Fruit fly (Drosophila melanogaster) whole organism, embryonic: ENCODE measurements around the gene rho-5.
A peak's percentile ranks its signal among the peaks of the same experiment; 100 is the strongest.

ENCODE experiments used
- ATbp ChIP-seq: fragments of 200-800 bp; sonication (Bioruptor generic); optimal IDR thresholded peaks from 2 replicates; lab custom pipeline; 2017; ENCODE audit warnings: missing biosample characterization, mild to moderate bottlenecking, missing genetic modification characterization, missing genetic modification reagents
- BEAF-32 ChIP-seq: fragments of 200-800 bp; sonication (Bioruptor generic); optimal IDR thresholded peaks from 3 replicates; lab custom pipeline; 2017; ENCODE audit warnings: missing biosample characterization, missing genetic modification characterization, mild to moderate bottlenecking, moderate library complexity, missing genetic modification reagents
- Bgb ChIP-seq: fragments of 200-800 bp; sonication (Bioruptor generic); IDR thresholded peaks from 2 replicates; pipeline ENCODE4 v1.3.6; 2022; ENCODE audit warnings: missing biosample characterization, missing genetic modification characterization; ENCODE audit not compliant: partially characterized antibody
- BtbVII ChIP-seq: fragments of 200-800 bp; sonication (Bioruptor generic); optimal IDR thresholded peaks from 3 replicates; lab custom pipeline; 2017; ENCODE audit warnings: missing biosample characterization, mild to moderate bottlenecking, missing genetic modification characterization
- CG10209 ChIP-seq: fragments of 200-800 bp; sonication (Bioruptor generic); optimal IDR thresholded peaks from 3 replicates; lab custom pipeline; 2017; ENCODE audit warnings: missing biosample characterization, mild to moderate bottlenecking, missing genetic modification characterization, missing genetic modification reagents
- CG11093 ChIP-seq: fragments of 200-800 bp; sonication (Bioruptor generic); IDR thresholded peaks from 3 replicates; pipeline ENCODE4 v1.3.6; 2022; ENCODE audit warnings: missing biosample characterization, missing genetic modification characterization
- CG11696 ChIP-seq: fragments of 200-800 bp; sonication (Bioruptor generic); IDR thresholded peaks from 2 replicates; pipeline ENCODE4 v1.3.6; 2022; ENCODE audit warnings: missing biosample characterization, missing genetic modification characterization
- CG12236 ChIP-seq: fragments of 200-800 bp; sonication (Bioruptor generic); optimal IDR thresholded peaks from 2 replicates; lab custom pipeline; 2016; ENCODE audit warnings: missing biosample characterization, missing genetic modification characterization
- CG12299 ChIP-seq: fragments of 200-800 bp; sonication (Bioruptor generic); optimal IDR thresholded peaks from 2 replicates; lab custom pipeline; 2018; ENCODE audit warnings: missing biosample characterization, mild to moderate bottlenecking, missing genetic modification characterization
- CG13287 ChIP-seq: fragments of 200-800 bp; sonication (Bioruptor generic); IDR thresholded peaks from 2 replicates; pipeline ENCODE4 v1.3.6; 2022; ENCODE audit warnings: missing biosample characterization, missing genetic modification characterization; ENCODE audit not compliant: partially characterized antibody
- CG15011 ChIP-seq: fragments of 200-800 bp; sonication (Bioruptor generic); optimal IDR thresholded peaks from 3 replicates; lab custom pipeline; 2018; ENCODE audit warnings: missing biosample characterization, mild to moderate bottlenecking, missing genetic modification characterization
- CG16779 ChIP-seq: fragments of 200-800 bp; sonication (Bioruptor generic); IDR thresholded peaks from 2 replicates; pipeline ENCODE4 v1.3.6; 2022; ENCODE audit warnings: missing biosample characterization, missing genetic modification characterization
- CG16815 ChIP-seq: fragments of 200-800 bp; sonication (Bioruptor generic); optimal IDR thresholded peaks from 3 replicates; lab custom pipeline; 2017; ENCODE audit warnings: missing biosample characterization, mild to moderate bottlenecking, missing genetic modification characterization
- CG17359 ChIP-seq: fragments of 200-800 bp; sonication (Bioruptor generic); optimal IDR thresholded peaks from 3 replicates; lab custom pipeline; 2018; ENCODE audit warnings: missing biosample characterization, mild to moderate bottlenecking, missing genetic modification characterization, moderate library complexity
- CG17612 ChIP-seq: fragments of 200-800 bp; sonication (Bioruptor generic); IDR thresholded peaks from 2 replicates; pipeline ENCODE4 v1.3.6; 2022; ENCODE audit warnings: missing biosample characterization, missing genetic modification characterization
- CG18764 ChIP-seq: fragments of 200-800 bp; sonication (Bioruptor generic); optimal IDR thresholded peaks from 3 replicates; lab custom pipeline; 2016; ENCODE audit warnings: missing biosample characterization, missing genetic modification characterization
- CG30020 ChIP-seq: fragments of 200-800 bp; optimal IDR thresholded peaks from 2 replicates; lab custom pipeline; 2019; ENCODE audit warnings: missing biosample characterization, mild to moderate bottlenecking, missing genetic modification characterization, moderate library complexity
- CG34422 ChIP-seq: fragments of 200-800 bp; sonication (Bioruptor generic); IDR thresholded peaks from 3 replicates; pipeline ENCODE4 v1.3.6; 2022; ENCODE audit warnings: missing biosample characterization, missing genetic modification characterization
- CG4730 ChIP-seq: fragments of 200-800 bp; sonication (Bioruptor generic); IDR thresholded peaks from 2 replicates; pipeline ENCODE4 v1.3.6; 2022; ENCODE audit warnings: missing biosample characterization, missing genetic modification characterization
- CG6654 ChIP-seq: fragments of 200-800 bp; sonication (Bioruptor generic); optimal IDR thresholded peaks from 2 replicates; lab custom pipeline; 2017; ENCODE audit warnings: missing biosample characterization, mild to moderate bottlenecking, missing genetic modification characterization
- CG7556 ChIP-seq: fragments of 200-800 bp; sonication (Bioruptor generic); optimal IDR thresholded peaks from 2 replicates; lab custom pipeline; 2017; ENCODE audit warnings: missing biosample characterization, mild to moderate bottlenecking, missing genetic modification characterization
- CG7745 ChIP-seq: fragments of 200-800 bp; sonication (Bioruptor generic); optimal IDR thresholded peaks from 2 replicates; lab custom pipeline; 2018; ENCODE audit warnings: missing biosample characterization, mild to moderate bottlenecking, missing genetic modification characterization, moderate library complexity
- CG8290 ChIP-seq, 3 experiments: fragments of 200-800 bp; sonication (Bioruptor generic); optimal IDR thresholded peaks; 2 replicates each; lab custom pipeline; 2016 to 2019; ENCODE audit warnings: missing biosample characterization in 3 of 3, missing genetic modification characterization in 3 of 3, mild to moderate bottlenecking in 2 of 3, moderate library complexity in 1 of 3
- CG8359 ChIP-seq: fragments of 200-800 bp; sonication (Bioruptor generic); optimal IDR thresholded peaks from 2 replicates; lab custom pipeline; 2017; ENCODE audit warnings: missing biosample characterization, mild to moderate bottlenecking, missing genetic modification characterization, borderline replicate concordance
- CG8765 ChIP-seq: fragments of 200-800 bp; sonication (Bioruptor generic); IDR thresholded peaks from 2 replicates; pipeline ENCODE4 v1.3.6; 2022; ENCODE audit warnings: missing biosample characterization, missing genetic modification characterization
- Camta ChIP-seq: fragments of 200-800 bp; sonication (Bioruptor generic); optimal IDR thresholded peaks from 2 replicates; lab custom pipeline; 2016; ENCODE audit warnings: missing biosample characterization, missing genetic modification characterization
- CoRest ChIP-seq: fragments of 200-800 bp; sonication (Bioruptor generic); optimal IDR thresholded peaks from 3 replicates; lab custom pipeline; 2018; ENCODE audit warnings: missing biosample characterization, mild to moderate bottlenecking, missing genetic modification characterization, moderate library complexity
- Dll ChIP-seq: fragments of 200-800 bp; sonication (Bioruptor generic); IDR thresholded peaks from 4 replicates; pipeline ENCODE4 v1.3.6; 2022; ENCODE audit warnings: missing biosample characterization, missing genetic modification characterization; ENCODE audit not compliant: partially characterized antibody
- Drgx ChIP-seq: fragments of 200-800 bp; sonication (Bioruptor generic); IDR thresholded peaks from 2 replicates; pipeline ENCODE4 v1.3.6; 2022; ENCODE audit warnings: missing biosample characterization, missing genetic modification characterization
- E2f1 ChIP-seq: fragments of 200-800 bp; sonication (Bioruptor generic); IDR thresholded peaks from 2 replicates; pipeline ENCODE4 v1.3.6; 2022; ENCODE audit warnings: missing biosample characterization, missing genetic modification characterization
- Hr3 ChIP-seq: fragments of 200-800 bp; sonication (Bioruptor generic); optimal IDR thresholded peaks from 3 replicates; lab custom pipeline; 2016; ENCODE audit warnings: missing biosample characterization, missing genetic modification characterization
- Mad ChIP-seq: fragments of 200-800 bp; sonication (Bioruptor generic); optimal IDR thresholded peaks from 2 replicates; lab custom pipeline; 2016; ENCODE audit warnings: missing biosample characterization, missing genetic modification characterization
- Nf-YB ChIP-seq: fragments of 200-800 bp; sonication (Bioruptor generic); optimal IDR thresholded peaks from 3 replicates; lab custom pipeline; 2019; ENCODE audit warnings: missing biosample characterization, mild to moderate bottlenecking, missing genetic modification characterization, moderate library complexity
- Nf-YC ChIP-seq: fragments of 200-800 bp; optimal IDR thresholded peaks from 3 replicates; lab custom pipeline; 2019; ENCODE audit warnings: missing biosample characterization, mild to moderate bottlenecking, missing genetic modification characterization, moderate library complexity
- Stat92E ChIP-seq, 3 experiments: fragments of >200 bp in 2 of 3; fragments of 200-800 bp in 1 of 3; sonication (Bioruptor generic) in 1 of 3; optimal IDR thresholded peaks; 2 replicates each; lab custom pipeline; 2017 to 2019; ENCODE audit warnings: missing biosample characterization in 3 of 3, missing genetic modification characterization in 3 of 3, mild to moderate bottlenecking in 1 of 3, moderate library complexity in 1 of 3
- Vsx1 ChIP-seq: fragments of 200-800 bp; sonication (Bioruptor generic); optimal IDR thresholded peaks from 2 replicates; lab custom pipeline; 2017; ENCODE audit warnings: missing biosample characterization, mild to moderate bottlenecking, missing genetic modification characterization, missing genetic modification reagents
- ara ChIP-seq: fragments of 200-800 bp; sonication (Bioruptor generic); IDR thresholded peaks from 2 replicates; pipeline ENCODE4 v1.3.6; 2022; ENCODE audit warnings: missing biosample characterization, missing genetic modification characterization
- chinmo ChIP-seq: fragments of 200-800 bp; sonication (Bioruptor generic); IDR thresholded peaks from 4 replicates; pipeline ENCODE4 v1.3.6; 2022; ENCODE audit warnings: missing biosample characterization, missing genetic modification characterization; ENCODE audit not compliant: partially characterized antibody
- chm ChIP-seq: fragments of 200-800 bp; sonication (Bioruptor generic); IDR thresholded peaks from 2 replicates; pipeline ENCODE4 v1.3.6; 2022; ENCODE audit warnings: missing biosample characterization, missing genetic modification characterization
- corto ChIP-seq: fragments of 200-800 bp; sonication (Bioruptor generic); optimal IDR thresholded peaks from 2 replicates; lab custom pipeline; 2016; ENCODE audit warnings: missing biosample characterization, mild to moderate bottlenecking, missing genetic modification characterization, moderate library complexity
- crol ChIP-seq: fragments of 200-800 bp; sonication (Bioruptor generic); IDR thresholded peaks from 2 replicates; pipeline ENCODE4 v1.3.6; 2022; ENCODE audit warnings: missing biosample characterization, missing genetic modification characterization
- gcm2 ChIP-seq: fragments of 200-800 bp; sonication (Bioruptor generic); optimal IDR thresholded peaks from 2 replicates; lab custom pipeline; 2016; ENCODE audit warnings: missing biosample characterization, missing genetic modification characterization
- kah ChIP-seq: fragments of 200-800 bp; sonication (Bioruptor generic); optimal IDR thresholded peaks from 2 replicates; lab custom pipeline; 2018; ENCODE audit warnings: missing biosample characterization, mild to moderate bottlenecking, missing genetic modification characterization
- pita ChIP-seq: fragments of 200-800 bp; sonication (Bioruptor generic); optimal IDR thresholded peaks from 2 replicates; lab custom pipeline; 2017; ENCODE audit warnings: missing biosample characterization, mild to moderate bottlenecking, missing genetic modification characterization
- seq ChIP-seq: fragments of 200-800 bp; sonication (Bioruptor generic); IDR thresholded peaks from 2 replicates; pipeline ENCODE4 v1.3.6; 2022; ENCODE audit warnings: missing biosample characterization, missing genetic modification characterization
- sima ChIP-seq: fragments of 200-800 bp; sonication (Bioruptor generic); optimal IDR thresholded peaks from 2 replicates; lab custom pipeline; 2016; ENCODE audit warnings: missing biosample characterization, missing genetic modification characterization
- zfh2 ChIP-seq: fragments of 200-800 bp; sonication (Bioruptor generic); optimal IDR thresholded peaks from 2 replicates; lab custom pipeline; 2016; ENCODE audit warnings: missing biosample characterization, missing genetic modification characterization

rho-5 gene

dm6 chr2L:10375464-10376236, 1.9 kb upstream of the rho-5 start, which contains the start of the genes CG33303 and dpr19 (continued):
- TF ChIP-seq Nf-YB (peak; percentile 49), Mad (GFP tag; lab: Kevin White, UChicago) (no peak), E2f1 (GFP tag; lab: Robert Waterston, UW) (peak; percentile 60), Vsx1 (no peak), CG7745 (tag; lab: Kevin White, UChicago) (peak; percentile 3), chinmo (GFP tag; lab: Robert Waterston, UW) (0 out of 4 replicates have a peak, but pooled peaks have one; percentile 41), CG17359 (tag; lab: Kevin White, UChicago) (peak; percentile 84), CG4730 (GFP tag; lab: Robert Waterston, UW) (peak; percentile 36; the same call in 1 of the 2 replicates), kah (peak; percentile 69), CG6654 (GFP tag; lab: Kevin White, UChicago) (peak; percentile 16), CG8359 (peak; percentile 9), CG8290 (GFP tag; optimal IDR thresholded peaks at IDR 0.05; lab: Kevin White, UChicago) (peak; percentile 73), CG8290 (tag; optimal IDR thresholded peaks at IDR 0.05; lab: Kevin White, UChicago) (no peak), CG34422 (GFP tag; lab: Robert Waterston, UW) (peak; percentile 87; the same call in 2 of the 3 replicates), CoRest (tag; lab: Kevin White, UChicago) (peak; percentile 83), Bgb (GFP tag; lab: Robert Waterston, UW) (no peak), seq (GFP tag; lab: Robert Waterston, UW) (0 out of 2 replicates have a peak, but pooled peaks have one; percentile 7), chm (GFP tag; lab: Robert Waterston, UW) (no peak; the same call in 1 of the 2 replicates), ara (GFP tag; lab: Robert Waterston, UW) (peak; percentile 57; the same call in 1 of the 2 replicates), CG7556 (GFP tag; lab: Kevin White, UChicago) (peak; percentile 80), crol (GFP tag; lab: Robert Waterston, UW) (no peak), ATbp (GFP tag; lab: Kevin White, UChicago) (peak; percentile 71), Hr3 (GFP tag; lab: Kevin White, UChicago) (peak; percentile 65), CG30020 (tag; lab: Kevin White, UChicago) (peak; percentile 91), BEAF-32 (GFP tag; lab: Kevin White, UChicago) (peak; percentile 19), CG12236 (GFP tag; lab: Kevin White, UChicago) (no peak), CG8765 (no peak), Nf-YC (tag; lab: Kevin White, UChicago) (peak; percentile 79), corto (GFP tag; lab: Kevin White, UChicago) (no peak), Stat92E (GFP tag; optimal IDR thresholded peaks at IDR 0.05; lab: Kevin White, UChicago) (no peak), CG17612 (GFP tag; lab: Robert Waterston, UW) (no peak), CG18764 (GFP tag; lab: Kevin White, UChicago) (peak; percentile 51), CG16815 (GFP tag; lab: Kevin White, UChicago) (no peak), Dll (peak; percentile 38; the same call in 1 of the 4 replicates), zfh2 (GFP tag; lab: Kevin White, UChicago) (no peak), CG10209 (peak; percentile 66), CG15011 (GFP tag; lab: Kevin White, UChicago) (peak; percentile 49), CG16779 (no peak), sima (GFP tag; lab: Kevin White, UChicago) (no peak), Camta (GFP tag; lab: Kevin White, UChicago) (no peak), pita (GFP tag; lab: Kevin White, UChicago) (no peak), BtbVII (peak; percentile 49), CG11696 (GFP tag; lab: Robert Waterston, UW) (peak; percentile 63; the same call in 1 of the 2 replicates), CG12299 (peak; percentile 81), Drgx (GFP tag; lab: Robert Waterston, UW) (peak; percentile 41; the same call in 1 of the 2 replicates), gcm2 (GFP tag; lab: Kevin White, UChicago) (no peak), CG13287 (GFP tag; lab: Robert Waterston, UW) (peak; percentile 35; the same call in 1 of the 2 replicates), CG11093 (GFP tag; lab: Robert Waterston, UW) (no peak)
